Fruit fly (Drosophila melanogaster) whole organism, adult: ENCODE results near the gene ATbp.

Source experiments
- CG12768 ChIP-seq: fragments of 200-800 bp; sonication (Bioruptor generic); optimal IDR thresholded peaks from 2 replicates; lab custom pipeline; 2017; ENCODE audit warnings: missing biosample characterization, missing genetic modification characterization, mild to moderate bottlenecking, moderate library complexity, missing genetic modification reagents
- CG1620 ChIP-seq: fragments of 200-800 bp; sonication (Bioruptor generic); optimal IDR thresholded peaks from 2 replicates; lab custom pipeline; 2016; ENCODE audit warnings: missing biosample characterization, missing genetic modification characterization
- CG33017 ChIP-seq: fragments of 200-800 bp; sonication (Bioruptor generic); optimal IDR thresholded peaks from 2 replicates; lab custom pipeline; 2018; ENCODE audit warnings: missing biosample characterization, mild to moderate bottlenecking, missing genetic modification characterization, moderate library complexity
- CG5204 ChIP-seq: fragments of 200-800 bp; sonication (Bioruptor generic); optimal IDR thresholded peaks from 2 replicates; lab custom pipeline; 2016; ENCODE audit warnings: missing biosample characterization, missing genetic modification characterization
- Clk ChIP-seq: fragments of 200-800 bp; sonication (Bioruptor generic); optimal IDR thresholded peaks from 2 replicates; lab custom pipeline; 2017; ENCODE audit warnings: missing biosample characterization, missing genetic modification characterization
- Hr96 ChIP-seq: fragments of 200-800 bp; sonication (Bioruptor generic); optimal IDR thresholded peaks from 2 replicates; lab custom pipeline; 2016; ENCODE audit warnings: missing biosample characterization, missing genetic modification characterization
- Mnt ChIP-seq: fragments of 200-800 bp; sonication (Bioruptor generic); optimal IDR thresholded peaks from 2 replicates; lab custom pipeline; 2016; ENCODE audit warnings: missing biosample characterization, mild to moderate bottlenecking, missing genetic modification characterization
- bab1 ChIP-seq: fragments of 200-800 bp; sonication (Bioruptor generic); optimal IDR thresholded peaks from 3 replicates; lab custom pipeline; 2019; ENCODE audit warnings: missing biosample characterization, mild to moderate bottlenecking, missing genetic modification characterization, moderate library complexity
- cic ChIP-seq: fragments of 200-800 bp; sonication (Bioruptor generic); optimal IDR thresholded peaks from 2 replicates; lab custom pipeline; 2017; ENCODE audit warnings: missing biosample characterization, mild to moderate bottlenecking, missing genetic modification characterization, moderate library complexity
- kay ChIP-seq: fragments of 200-800 bp; sonication (Bioruptor generic); peaks from one replicate; lab custom pipeline; 2016; ENCODE audit warnings: missing biosample characterization, missing genetic modification characterization, borderline replicate concordance
- ovo ChIP-seq: fragments of 200-800 bp; sonication (Bioruptor generic); optimal IDR thresholded peaks from 2 replicates; lab custom pipeline; 2016; ENCODE audit warnings: missing biosample characterization, missing genetic modification characterization
- pad ChIP-seq: fragments of 200-800 bp; sonication (Bioruptor generic); optimal IDR thresholded peaks from 3 replicates; lab custom pipeline; 2017; ENCODE audit warnings: missing biosample characterization, missing genetic modification characterization, mild to moderate bottlenecking, moderate library complexity, missing genetic modification reagents
- tj ChIP-seq: fragments of 200-800 bp; sonication (Bioruptor generic); optimal IDR thresholded peaks from 3 replicates; lab custom pipeline; 2017; ENCODE audit warnings: missing biosample characterization, mild to moderate bottlenecking, missing genetic modification characterization, moderate library complexity
- toe ChIP-seq: fragments of 200-800 bp; sonication (Bioruptor generic); optimal IDR thresholded peaks from 2 replicates; lab custom pipeline; 2016; ENCODE audit warnings: missing biosample characterization, missing genetic modification characterization

DNA sequence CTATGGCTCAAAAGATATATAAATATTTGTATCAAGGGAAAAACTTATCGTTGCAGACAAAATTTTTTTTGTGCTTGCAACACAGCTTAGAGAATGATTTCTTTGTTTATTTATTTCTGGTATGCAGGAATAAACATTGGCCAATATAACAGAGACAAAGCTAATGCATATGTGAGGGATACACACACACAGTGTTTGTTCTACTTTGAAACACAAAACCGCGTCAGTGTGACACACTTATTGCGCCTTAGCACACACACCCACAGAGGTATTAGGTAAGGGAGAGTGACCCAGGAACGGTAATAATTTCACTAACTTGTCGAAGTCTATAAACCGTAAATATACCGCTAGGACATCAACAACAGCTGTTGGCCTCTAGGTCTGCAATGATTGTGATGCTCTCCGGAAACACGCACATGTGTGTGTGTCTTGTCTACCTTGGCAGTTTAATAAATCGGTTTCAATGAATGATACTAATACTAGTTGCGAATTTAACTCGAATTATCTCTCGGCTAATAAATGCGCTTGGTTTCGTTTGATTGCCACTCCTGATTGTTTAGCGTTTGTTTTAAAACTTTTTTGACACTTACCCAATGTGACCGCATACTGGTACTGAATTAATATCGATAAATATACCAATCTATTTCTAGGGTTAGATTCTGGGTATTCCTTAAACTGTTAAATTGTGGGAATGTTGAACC is 9.5 kb upstream of the ATbp start, which contains the start of gene CG17162:
- peak; percentile 25 for TF ChIP-seq pad (GFP tag; lab: Kevin White, UChicago)
- TF ChIP-seq CG12768 (GFP tag; lab: Kevin White, UChicago): no peak
- TF ChIP-seq bab1 (GFP tag; lab: Kevin White, UChicago): peak; percentile 25
- no peak for TF ChIP-seq kay
- TF ChIP-seq Hr96: no peak
- TF ChIP-seq cic (GFP tag; lab: Kevin White, UChicago): no peak
- TF ChIP-seq CG1620: no peak
- no peak for TF ChIP-seq tj (GFP tag; lab: Kevin White, UChicago)
- no peak for TF ChIP-seq toe (GFP tag; lab: Kevin White, UChicago)
- no peak for TF ChIP-seq CG33017
- TF ChIP-seq ovo (GFP tag; lab: Kevin White, UChicago): peak; percentile 20
- no peak for TF ChIP-seq Clk (GFP tag; lab: Kevin White, UChicago)
- no peak for TF ChIP-seq Mnt (GFP tag; lab: Kevin White, UChicago)
- no peak for TF ChIP-seq CG5204 (GFP tag; lab: Kevin White, UChicago)
